Fruit fly (Drosophila melanogaster) whole organism, embryonic: ENCODE measurements around the gene Ugt305A1.

Experiments used
- CG10209 ChIP-seq: fragments of 200-800 bp; sonication (Bioruptor generic); optimal IDR thresholded peaks from 3 replicates; lab custom pipeline; 2017; ENCODE audit warnings: missing biosample characterization, mild to moderate bottlenecking, missing genetic modification characterization, missing genetic modification reagents
- CG11504 ChIP-seq: fragments of 200-800 bp; sonication (Bioruptor generic); optimal IDR thresholded peaks from 3 replicates; lab custom pipeline; 2019; ENCODE audit warnings: missing biosample characterization, mild to moderate bottlenecking, missing genetic modification characterization, moderate library complexity
- CG11695 ChIP-seq: fragments of 200-800 bp; sonication (Bioruptor generic); IDR thresholded peaks from 3 replicates; pipeline ENCODE4 v1.3.6; 2022; ENCODE audit warnings: missing biosample characterization, missing genetic modification characterization
- CG12071 ChIP-seq: fragments of 200-800 bp; sonication (Bioruptor generic); optimal IDR thresholded peaks from 3 replicates; lab custom pipeline; 2018; ENCODE audit warnings: missing biosample characterization, mild to moderate bottlenecking, missing genetic modification characterization
- CG12219 ChIP-seq: fragments of 200-800 bp; sonication (Bioruptor generic); optimal IDR thresholded peaks from 3 replicates; lab custom pipeline; 2018; ENCODE audit warnings: missing biosample characterization, mild to moderate bottlenecking, missing genetic modification characterization
- CG14860 ChIP-seq: fragments of 200-800 bp; sonication (Bioruptor generic); IDR thresholded peaks from 3 replicates; pipeline ENCODE4 v1.3.6; 2022; ENCODE audit warnings: missing biosample characterization, missing genetic modification characterization; ENCODE audit not compliant: partially characterized antibody
- CG14965 ChIP-seq: fragments of 200-800 bp; sonication (Bioruptor generic); optimal IDR thresholded peaks from 2 replicates; lab custom pipeline; 2016; ENCODE audit warnings: missing biosample characterization, missing genetic modification characterization, borderline replicate concordance
- CG18262 ChIP-seq: fragments of 200-800 bp; optimal IDR thresholded peaks from 3 replicates; lab custom pipeline; 2019; ENCODE audit warnings: missing biosample characterization, mild to moderate bottlenecking, missing genetic modification characterization, moderate library complexity
- CG18476 ChIP-seq: fragments of 200-800 bp; sonication (Bioruptor generic); optimal IDR thresholded peaks from 2 replicates; lab custom pipeline; 2016; ENCODE audit warnings: missing biosample characterization, mild to moderate bottlenecking, missing genetic modification characterization
- CG3163 ChIP-seq: fragments of 200-800 bp; sonication (Bioruptor generic); optimal IDR thresholded peaks from 3 replicates; lab custom pipeline; 2016; ENCODE audit warnings: missing biosample characterization, missing genetic modification characterization
- CG32532 ChIP-seq: fragments of 200-800 bp; sonication (Bioruptor generic); IDR thresholded peaks from 2 replicates; pipeline ENCODE4 v1.3.6; 2022; ENCODE audit warnings: missing biosample characterization, missing genetic modification characterization
- CG33557 ChIP-seq: fragments of 200-800 bp; sonication (Bioruptor generic); optimal IDR thresholded peaks from 2 replicates; lab custom pipeline; 2019; ENCODE audit warnings: missing biosample characterization, mild to moderate bottlenecking, missing genetic modification characterization, moderate library complexity
- CG5953 ChIP-seq: fragments of 200-800 bp; sonication (Bioruptor generic); IDR thresholded peaks from 2 replicates; pipeline ENCODE4 v1.3.6; 2022; ENCODE audit warnings: missing biosample characterization, missing genetic modification characterization
- CG6175 ChIP-seq: fragments of 200-800 bp; sonication (Bioruptor generic); IDR thresholded peaks from 3 replicates; pipeline ENCODE4 v1.3.6; 2022; ENCODE audit warnings: missing biosample characterization, missing genetic modification characterization
- CG8281 ChIP-seq: fragments of 200-800 bp; sonication (Bioruptor generic); optimal IDR thresholded peaks from 2 replicates; lab custom pipeline; 2018; ENCODE audit warnings: missing biosample characterization, mild to moderate bottlenecking, missing genetic modification characterization, moderate library complexity
- CG8765 ChIP-seq: fragments of 200-800 bp; sonication (Bioruptor generic); IDR thresholded peaks from 2 replicates; pipeline ENCODE4 v1.3.6; 2022; ENCODE audit warnings: missing biosample characterization, missing genetic modification characterization
- CG9817 ChIP-seq: fragments of 200-800 bp; sonication (Bioruptor generic); optimal IDR thresholded peaks from 2 replicates; lab custom pipeline; 2018; ENCODE audit warnings: missing biosample characterization, mild to moderate bottlenecking, missing genetic modification characterization, moderate library complexity
- Dip3 ChIP-seq: fragments of 200-800 bp; sonication (Bioruptor generic); optimal IDR thresholded peaks from 3 replicates; lab custom pipeline; 2016; ENCODE audit warnings: missing biosample characterization, missing genetic modification characterization
- Eip74EF ChIP-seq, 2 experiments: fragments of 200-800 bp in 1 of 2; fragments of >200 bp in 1 of 2; sonication (Bioruptor generic) in 1 of 2; optimal IDR thresholded peaks; 2 replicates each; lab custom pipeline; 2017 to 2019; ENCODE audit warnings: missing biosample characterization in 2 of 2, missing genetic modification characterization in 2 of 2, mild to moderate bottlenecking in 1 of 2, moderate library complexity in 1 of 2
- HHEX ChIP-seq: fragments of 200-800 bp; sonication (Bioruptor generic); optimal IDR thresholded peaks from 3 replicates; lab custom pipeline; 2017; ENCODE audit warnings: missing biosample characterization, mild to moderate bottlenecking, missing genetic modification characterization, missing genetic modification reagents
- Hmx ChIP-seq: fragments of 200-800 bp; sonication (Bioruptor generic); optimal IDR thresholded peaks from 2 replicates; lab custom pipeline; 2016; ENCODE audit warnings: missing biosample characterization, missing genetic modification characterization
- Hr39 ChIP-seq: fragments of >200 bp; optimal IDR thresholded peaks from 2 replicates; lab custom pipeline; 2017
- Kr ChIP-seq: fragments of 200-800 bp; sonication (Bioruptor generic); optimal IDR thresholded peaks from 2 replicates; lab custom pipeline; 2017; ENCODE audit warnings: missing biosample characterization, mild to moderate bottlenecking, missing genetic modification characterization
- MTF-1 ChIP-seq: fragments of 200-800 bp; sonication (Bioruptor generic); optimal IDR thresholded peaks from 2 replicates; lab custom pipeline; 2018; ENCODE audit warnings: missing biosample characterization, mild to moderate bottlenecking, missing genetic modification characterization, borderline replicate concordance
- Mad ChIP-seq: fragments of 200-800 bp; sonication (Bioruptor generic); optimal IDR thresholded peaks from 2 replicates; lab custom pipeline; 2016; ENCODE audit warnings: missing biosample characterization, missing genetic modification characterization
- Sry-β ChIP-seq: fragments of 200-800 bp; sonication (Bioruptor generic); optimal IDR thresholded peaks from 2 replicates; lab custom pipeline; 2018; ENCODE audit warnings: missing biosample characterization, mild to moderate bottlenecking, missing genetic modification characterization, moderate library complexity
- Trl ChIP-seq, 3 experiments: fragments of >200 bp in 2 of 3; fragments of 200-800 bp in 1 of 3; sonication (Bioruptor generic) in 1 of 3; optimal IDR thresholded peaks; 2 replicates in 1 of 3; 3 replicates in 2 of 3; lab custom pipeline; 2016 to 2017; ENCODE audit warnings: missing biosample characterization in 1 of 3, missing genetic modification characterization in 1 of 3
- aop ChIP-seq: fragments of 200-800 bp; sonication (Bioruptor generic); IDR thresholded peaks from 2 replicates; pipeline ENCODE4 v1.3.6; 2022; ENCODE audit warnings: missing biosample characterization, missing genetic modification characterization
- br ChIP-seq: fragments of >200 bp; optimal IDR thresholded peaks from 2 replicates; lab custom pipeline; 2017
- cato ChIP-seq: fragments of 200-800 bp; sonication (Bioruptor generic); optimal IDR thresholded peaks from 2 replicates; lab custom pipeline; 2016; ENCODE audit warnings: missing biosample characterization, missing genetic modification characterization, borderline replicate concordance
- corto ChIP-seq: fragments of 200-800 bp; sonication (Bioruptor generic); optimal IDR thresholded peaks from 2 replicates; lab custom pipeline; 2016; ENCODE audit warnings: missing biosample characterization, mild to moderate bottlenecking, missing genetic modification characterization, moderate library complexity
- dm ChIP-seq: fragments of 200-800 bp; sonication (Bioruptor generic); optimal IDR thresholded peaks from 3 replicates; lab custom pipeline; 2016; ENCODE audit warnings: missing biosample characterization, missing genetic modification characterization
- eyg ChIP-seq: fragments of 200-800 bp; sonication (Bioruptor generic); optimal IDR thresholded peaks from 3 replicates; lab custom pipeline; 2016; ENCODE audit warnings: missing biosample characterization, missing genetic modification characterization
- fd64A ChIP-seq: fragments of 200-800 bp; sonication (Bioruptor generic); optimal IDR thresholded peaks from 3 replicates; lab custom pipeline; 2018; ENCODE audit warnings: missing biosample characterization, mild to moderate bottlenecking, missing genetic modification characterization
- fd96Cb ChIP-seq: fragments of 200-800 bp; sonication (Bioruptor generic); optimal IDR thresholded peaks from 2 replicates; lab custom pipeline; 2018; ENCODE audit warnings: missing biosample characterization, mild to moderate bottlenecking, missing genetic modification characterization, moderate library complexity
- ind ChIP-seq: fragments of 200-800 bp; sonication (Bioruptor generic); optimal IDR thresholded peaks from 3 replicates; lab custom pipeline; 2016; ENCODE audit warnings: missing biosample characterization, missing genetic modification characterization
- mam ChIP-seq: fragments of 200-800 bp; sonication (Bioruptor generic); optimal IDR thresholded peaks from 3 replicates; lab custom pipeline; 2016; ENCODE audit warnings: missing biosample characterization, missing genetic modification characterization
- nau ChIP-seq: fragments of 200-800 bp; sonication (Bioruptor generic); optimal IDR thresholded peaks from 3 replicates; lab custom pipeline; 2017; ENCODE audit warnings: missing biosample characterization, mild to moderate bottlenecking, missing genetic modification characterization, missing genetic modification reagents
- odd ChIP-seq: fragments of 200-800 bp; sonication (Bioruptor generic); optimal IDR thresholded peaks from 2 replicates; lab custom pipeline; 2017; ENCODE audit warnings: missing biosample characterization, mild to moderate bottlenecking, missing genetic modification characterization
- p53 ChIP-seq: fragments of 200-800 bp; sonication (Bioruptor generic); optimal IDR thresholded peaks from 2 replicates; lab custom pipeline; 2016; ENCODE audit warnings: missing biosample characterization, missing genetic modification characterization
- rib ChIP-seq: fragments of 200-800 bp; sonication (Bioruptor generic); IDR thresholded peaks from 2 replicates; pipeline ENCODE4 v1.3.6; 2022; ENCODE audit warnings: missing biosample characterization, missing genetic modification characterization
- scrt ChIP-seq: fragments of 200-800 bp; sonication (Bioruptor generic); optimal IDR thresholded peaks from 2 replicates; lab custom pipeline; 2018; ENCODE audit warnings: missing biosample characterization, mild to moderate bottlenecking, missing genetic modification characterization, moderate library complexity
- sima ChIP-seq: fragments of 200-800 bp; sonication (Bioruptor generic); optimal IDR thresholded peaks from 2 replicates; lab custom pipeline; 2016; ENCODE audit warnings: missing biosample characterization, missing genetic modification characterization
- slp2 ChIP-seq: fragments of 200-800 bp; sonication (Bioruptor generic); optimal IDR thresholded peaks from 2 replicates; lab custom pipeline; 2016; ENCODE audit warnings: missing biosample characterization, missing genetic modification characterization
- sr ChIP-seq: fragments of 200-800 bp; sonication (Bioruptor generic); IDR thresholded peaks from 3 replicates; pipeline ENCODE4 v1.3.6; 2022; ENCODE audit warnings: missing biosample characterization, missing genetic modification characterization
- tin ChIP-seq: fragments of 200-800 bp; sonication (Bioruptor generic); optimal IDR thresholded peaks from 3 replicates; lab custom pipeline; 2016; ENCODE audit warnings: missing biosample characterization, missing genetic modification characterization
- unc-4 ChIP-seq: fragments of 200-800 bp; sonication (Bioruptor generic); IDR thresholded peaks from 2 replicates; pipeline ENCODE4 v1.3.6; 2022; ENCODE audit warnings: missing biosample characterization, missing genetic modification characterization; ENCODE audit not compliant: partially characterized antibody
- usp ChIP-seq: fragments of >200 bp; optimal IDR thresholded peaks from 2 replicates; lab custom pipeline; 2017; ENCODE audit warnings: missing biosample characterization, missing genetic modification characterization
- zen ChIP-seq: fragments of 200-800 bp; sonication (Bioruptor generic); optimal IDR thresholded peaks from 3 replicates; lab custom pipeline; 2018; ENCODE audit warnings: missing biosample characterization, mild to moderate bottlenecking, missing genetic modification characterization, moderate library complexity

Ugt305A1 gene

dm6 chr3L:4070221-4070995, 10.8 kb downstream of the Ugt305A1 start (continued):
- TF ChIP-seq Kr (no peak), Mad (peak; percentile 81), usp (GFP tag; lab: Kevin White, UChicago) (no peak), sr (GFP tag; lab: Robert Waterston, UW) (peak; percentile 79; the same call in 2 of the 3 replicates), CG33557 (GFP tag; lab: Kevin White, UChicago) (no peak), CG9817 (tag; lab: Kevin White, UChicago) (peak; percentile 87), fd96Cb (peak; percentile 82), odd (GFP tag; lab: Kevin White, UChicago) (peak; percentile 59), sima (peak; percentile 39), CG6175 (GFP tag; lab: Robert Waterston, UW) (peak; percentile 81), mam (GFP tag; lab: Kevin White, UChicago) (peak; percentile 85), CG11695 (peak; percentile 87), dm (GFP tag; lab: Kevin White, UChicago) (peak; percentile 85), CG14965 (GFP tag; lab: Kevin White, UChicago) (peak; percentile 27), cato (GFP tag; lab: Kevin White, UChicago) (peak; percentile 71), Sry-β (GFP tag; lab: Kevin White, UChicago) (no peak), br (lab: Kevin White, UChicago) (no peak), nau (GFP tag; lab: Kevin White, UChicago) (no peak), CG5953 (peak; percentile 94), aop (peak; percentile 70; the same call in 1 of the 2 replicates), CG3163 (GFP tag; lab: Kevin White, UChicago) (peak; percentile 71), Dip3 (GFP tag; lab: Kevin White, UChicago) (peak; percentile 95), ind (GFP tag; lab: Kevin White, UChicago) (peak; percentile 92), p53 (GFP tag; lab: Kevin White, UChicago) (peak; percentile 58), CG32532 (GFP tag; lab: Robert Waterston, UW) (peak; percentile 94), unc-4 (GFP tag; lab: Robert Waterston, UW) (no peak), CG18262 (tag; lab: Kevin White, UChicago) (peak; percentile 56), corto (GFP tag; lab: Kevin White, UChicago) (peak; percentile 93), Eip74EF (GFP tag; optimal IDR thresholded peaks at IDR 0.05; lab: Kevin White, UChicago) (no peak), Hmx (GFP tag; lab: Kevin White, UChicago) (peak; percentile 27), MTF-1 (GFP tag; lab: Kevin White, UChicago) (peak; percentile 73), CG8281 (peak; percentile 62), slp2 (GFP tag; lab: Kevin White, UChicago) (peak; percentile 87), Trl (optimal IDR thresholded peaks at IDR 0.05; lab: Kevin White, UChicago) (peak in 1 of 2 experiments; percentile 9), Trl (GFP tag; optimal IDR thresholded peaks at IDR 0.05; lab: Kevin White, UChicago) (peak; percentile 71), CG12219 (GFP tag; lab: Kevin White, UChicago) (peak; percentile 88), zen (tag; lab: Kevin White, UChicago) (peak; percentile 45), fd64A (GFP tag; lab: Kevin White, UChicago) (peak; percentile 62), eyg (GFP tag; lab: Kevin White, UChicago) (peak; percentile 73), CG11504 (tag; lab: Kevin White, UChicago) (peak; percentile 86), Hr39 (lab: Kevin White, UChicago) (no peak), CG14860 (GFP tag; lab: Robert Waterston, UW) (no peak), scrt (GFP tag; lab: Kevin White, UChicago) (peak; percentile 77), CG12071 (GFP tag; lab: Kevin White, UChicago) (peak; percentile 89), HHEX (peak; percentile 85), CG8765 (GFP tag; lab: Robert Waterston, UW) (peak; percentile 65), tin (peak; percentile 70), CG10209 (GFP tag; lab: Kevin White, UChicago) (peak; percentile 84), CG18476 (peak; percentile 62), rib (GFP tag; lab: Robert Waterston, UW) (peak; percentile 81)
